Worm (Caenorhabditis elegans) whole organism, young adult: ENCODE measurements around the gene popl-1.

Source experiments
- ama-1 ChIP-seq, 3 experiments: fragments of 150-350 bp in 1 of 3; sonication (generic microtip) in 2 of 3; optimal IDR thresholded peaks; 2 replicates each; lab custom pipeline; 2014 to 2018; ENCODE audit warnings: missing biosample characterization in 2 of 3, missing genetic modification characterization in 2 of 3, missing genetic modification reagents in 2 of 3
- mes-4 ChIP-seq: sonication (generic microtip); optimal IDR thresholded peaks from 2 replicates; lab custom pipeline; 2016; ENCODE audit warnings: missing genotype, missing genetic modification characterization, missing compliant biosample characterization
- tlf-1 ChIP-seq: fragments of 200-800 bp; sonication (Bioruptor generic); optimal IDR thresholded peaks from 2 replicates; lab custom pipeline; 2018; ENCODE audit warnings: mild to moderate bottlenecking, missing genetic modification characterization, missing compliant biosample characterization
- unc-62 ChIP-seq: fragments of 150-350 bp; optimal IDR thresholded peaks from 2 replicates; lab custom pipeline; 2014; ENCODE audit warnings: missing biosample characterization, missing genetic modification reagents, missing genetic modification characterization
- xnd-1 ChIP-seq: sonication (generic microtip); optimal IDR thresholded peaks from 2 replicates; lab custom pipeline; 2016; ENCODE audit warnings: missing genotype, missing genetic modification reagents, missing genetic modification characterization, missing compliant biosample characterization

DNA sequence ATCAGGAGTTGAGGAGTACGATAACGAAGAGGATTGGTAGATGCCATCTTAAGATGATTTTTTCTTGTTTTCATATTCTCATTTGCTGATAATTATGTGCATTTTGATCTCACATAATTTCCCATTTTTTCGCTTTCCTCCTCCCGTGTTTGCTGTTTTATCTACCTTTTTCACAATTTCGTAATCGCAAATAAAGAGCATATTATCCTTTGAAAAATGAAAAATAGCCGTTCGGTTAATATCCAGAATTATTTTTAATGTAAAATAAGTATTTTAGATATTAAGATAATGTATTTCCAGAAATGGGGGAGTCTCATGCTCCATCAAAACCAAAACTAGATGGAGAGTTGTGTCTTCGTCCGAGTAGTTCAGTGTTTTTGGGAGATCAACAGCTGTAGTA lies 2.2 kb upstream of the popl-1 start, which contains the start of gene vps-16:
- TF ChIP-seq ama-1 (optimal IDR thresholded peaks at IDR 0.05; lab: Kevin White, UChicago) (no peak), ama-1 (GFP tag; optimal IDR thresholded peaks at IDR 0.05; lab: Kevin White, UChicago) (no peak), xnd-1 (tag; lab: Kevin White, UChicago) (no peak), mes-4 (tag; lab: Kevin White, UChicago) (no peak), tlf-1 (GFP tag; lab: Kevin White, UChicago) (no peak), unc-62 (GFP tag; lab: Kevin White, UChicago) (no peak)
